Worm (Caenorhabditis elegans): ENCODE results near the gene D1044.7.

DNA sequence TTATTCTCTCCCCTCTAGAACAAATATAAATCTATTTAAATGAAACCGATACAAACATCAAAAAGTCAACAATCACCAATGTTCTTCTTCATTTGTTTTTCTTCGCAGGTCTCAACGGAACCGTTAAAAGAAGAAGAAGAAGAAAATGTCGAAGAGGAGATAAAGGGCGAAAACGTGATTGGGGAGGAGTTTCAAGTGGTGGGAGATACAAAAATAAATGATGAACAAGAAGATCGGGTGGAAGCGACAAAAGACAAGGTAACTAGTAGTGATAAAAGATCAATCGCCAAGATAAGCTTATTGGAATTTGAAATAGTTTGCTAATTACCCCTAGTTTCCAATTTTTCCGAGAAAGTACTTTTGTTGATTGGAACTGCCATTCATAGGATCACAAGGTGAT, 41.6 kb upstream of the D1044.7 start:
- TF ChIP-seq snpc-4 (tag; optimal IDR thresholded peaks at IDR 0.05) (no peak), unc-62 (GFP tag; optimal IDR thresholded peaks at IDR 0.05) (no peak), elt-3 (tag; optimal IDR thresholded peaks at IDR 0.05) (no peak), ztf-11 (tag; optimal IDR thresholded peaks at IDR 0.05) (no peak), lsy-2 (tag; optimal IDR thresholded peaks at IDR 0.05) (no peak), nhr-12 (tag; optimal IDR thresholded peaks at IDR 0.05) (no peak), zip-8 (tag; optimal IDR thresholded peaks at IDR 0.05) (no peak), tbx-8 (GFP tag; optimal IDR thresholded peaks at IDR 0.05) (no peak), unc-39 (tag; optimal IDR thresholded peaks at IDR 0.05) (no peak)

All from whole organism, mixed stage, embryonic.